Worm (Caenorhabditis elegans) whole organism, L1 larva: ENCODE measurements around the gene nspb-5.
A peak's percentile ranks its signal among the peaks of the same experiment; 100 is the strongest.

Experiments used
- C04F5.9 ChIP-seq: sonication (generic microtip); optimal IDR thresholded peaks from 2 replicates; lab custom pipeline; 2016; ENCODE audit warnings: missing genetic modification characterization, missing compliant biosample characterization
- Y116A8C.19 ChIP-seq: sonication (generic microtip); optimal IDR thresholded peaks from 2 replicates; lab custom pipeline; 2016; ENCODE audit warnings: missing compliant biosample characterization, missing genetic modification characterization, borderline replicate concordance
- aha-1 ChIP-seq: fragments of 150-350 bp; optimal IDR thresholded peaks from 2 replicates; lab custom pipeline; 2014; ENCODE audit warnings: missing biosample characterization, missing genetic modification characterization
- blmp-1 ChIP-seq: fragments of 150-350 bp; optimal IDR thresholded peaks from 2 replicates; lab custom pipeline; 2014; ENCODE audit warnings: missing biosample characterization, missing genetic modification characterization
- ceh-82 ChIP-seq, 3 experiments: fragments of 150-350 bp in 1 of 3; sonication (generic microtip) in 2 of 3; optimal IDR thresholded peaks; 2 replicates each; lab custom pipeline; 2014 to 2017; ENCODE audit warnings: missing biosample characterization in 3 of 3, missing genetic modification characterization in 3 of 3
- dpl-1 ChIP-seq, 3 experiments: fragments of 150-350 bp in 2 of 3; sonication (generic microtip) in 1 of 3; optimal IDR thresholded peaks; 2 replicates each; lab custom pipeline; 2014 to 2017; ENCODE audit warnings: missing biosample characterization in 3 of 3, missing genetic modification characterization in 3 of 3, missing genetic modification reagents in 3 of 3
- efl-1 ChIP-seq, 4 experiments: fragments of 150-350 bp; optimal IDR thresholded peaks in 3 of 4; peaks in 1 of 4; 1 replicate in 1 of 4; 2 replicates in 3 of 4; lab custom pipeline; 2014; ENCODE audit warnings: missing biosample characterization in 2 of 4, missing genetic modification characterization in 2 of 4, missing genetic modification reagents in 2 of 4
- elt-2 ChIP-seq: sonication (generic microtip); optimal IDR thresholded peaks from 2 replicates; lab custom pipeline; 2016; ENCODE audit warnings: missing genetic modification characterization, mild to moderate bottlenecking, inconsistent platforms, missing compliant biosample characterization, missing genetic modification reagents
- elt-3 ChIP-seq, 6 experiments: fragments of 150-350 bp in 1 of 6; sonication (generic microtip); optimal IDR thresholded peaks; 2 replicates each; lab custom pipeline; 2017 to 2018; ENCODE audit warnings: missing biosample characterization in 6 of 6, missing genetic modification characterization in 6 of 6, inconsistent platforms in 1 of 6
- ets-5 ChIP-seq: fragments of 200-800 bp; sonication (Bioruptor generic); IDR thresholded peaks from 2 replicates; pipeline ENCODE4 v1.3.6; 2022; ENCODE audit warnings: missing genetic modification characterization, missing compliant biosample characterization
- fkh-10 ChIP-seq: sonication (generic microtip); optimal IDR thresholded peaks from 2 replicates; lab custom pipeline; 2017; ENCODE audit warnings: missing biosample characterization, missing genetic modification reagents, missing genetic modification characterization
- fkh-8 ChIP-seq: sonication (generic microtip); optimal IDR thresholded peaks from 2 replicates; lab custom pipeline; 2016; ENCODE audit warnings: mild to moderate bottlenecking, missing genetic modification characterization, missing compliant biosample characterization
- hlh-4 ChIP-seq: sonication (generic microtip); optimal IDR thresholded peaks from 2 replicates; lab custom pipeline; 2016; ENCODE audit warnings: mild to moderate bottlenecking, missing genetic modification characterization, missing compliant biosample characterization
- irx-1 ChIP-seq: sonication (generic microtip); optimal IDR thresholded peaks from 2 replicates; lab custom pipeline; 2016; ENCODE audit warnings: missing genetic modification characterization, missing compliant biosample characterization
- isw-1 ChIP-seq: fragments of 200-800 bp; sonication (Bioruptor generic); IDR thresholded peaks from 2 replicates; pipeline ENCODE4 v1.3.6; 2022; ENCODE audit warnings: missing genetic modification characterization, missing compliant biosample characterization
- lin-14 ChIP-seq: fragments of 200-800 bp; sonication (Bioruptor generic); optimal IDR thresholded peaks from 2 replicates; lab custom pipeline; 2018; ENCODE audit warnings: mild to moderate bottlenecking, missing genetic modification characterization, moderate library complexity, missing compliant biosample characterization
- lin-15B ChIP-seq: fragments of 150-350 bp; sonication (generic microtip); optimal IDR thresholded peaks from 3 replicates; lab custom pipeline; 2014; ENCODE audit warnings: missing biosample characterization, missing genetic modification characterization
- lin-35 ChIP-seq, 2 experiments: fragments of 150-350 bp; optimal IDR thresholded peaks; 2 replicates each; lab custom pipeline; 2014; ENCODE audit warnings: missing biosample characterization in 2 of 2, missing genetic modification characterization in 2 of 2, missing genetic modification reagents in 2 of 2
- lir-3 ChIP-seq: sonication (generic microtip); optimal IDR thresholded peaks from 2 replicates; lab custom pipeline; 2016; ENCODE audit warnings: mild to moderate bottlenecking, missing genetic modification characterization, moderate library complexity, missing compliant biosample characterization; ENCODE audit not compliant: poor library complexity
- lsy-2 ChIP-seq, 2 experiments: fragments of 150-350 bp; optimal IDR thresholded peaks; 2 replicates each; lab custom pipeline; 2014; ENCODE audit warnings: missing biosample characterization in 2 of 2, missing genetic modification characterization in 2 of 2
- mdl-1 ChIP-seq, 2 experiments: fragments of 150-350 bp; optimal IDR thresholded peaks; 2 replicates each; lab custom pipeline; 2014 to 2017; ENCODE audit warnings: missing biosample characterization in 2 of 2, missing genetic modification characterization in 2 of 2, inconsistent platforms in 1 of 2
- mep-1 ChIP-seq: fragments of 150-350 bp; optimal IDR thresholded peaks from 2 replicates; lab custom pipeline; 2014; ENCODE audit warnings: missing biosample characterization, missing genetic modification characterization
- nhr-11 ChIP-seq: fragments of 150-350 bp; optimal IDR thresholded peaks from 2 replicates; lab custom pipeline; 2014; ENCODE audit warnings: missing biosample characterization, missing genetic modification characterization
- nhr-20 ChIP-seq: sonication (generic microtip); optimal IDR thresholded peaks from 2 replicates; lab custom pipeline; 2016; ENCODE audit warnings: mild to moderate bottlenecking, missing genetic modification characterization, missing compliant biosample characterization
- nhr-237 ChIP-seq: fragments of 150-350 bp; optimal IDR thresholded peaks from 2 replicates; lab custom pipeline; 2014; ENCODE audit warnings: missing biosample characterization, missing genetic modification characterization
- nhr-28 ChIP-seq: fragments of 150-350 bp; optimal IDR thresholded peaks from 2 replicates; lab custom pipeline; 2014; ENCODE audit warnings: missing biosample characterization, missing genetic modification characterization
- nhr-47 ChIP-seq: sonication (generic microtip); optimal IDR thresholded peaks from 2 replicates; lab custom pipeline; 2016; ENCODE audit warnings: mild to moderate bottlenecking, missing genetic modification characterization, moderate library complexity, missing compliant biosample characterization
- nhr-71 ChIP-seq: sonication (generic microtip); optimal IDR thresholded peaks from 2 replicates; lab custom pipeline; 2016; ENCODE audit warnings: mild to moderate bottlenecking, missing genetic modification characterization, moderate library complexity, missing compliant biosample characterization
- nhr-85 ChIP-seq: sonication (generic microtip); peaks from one replicate; lab custom pipeline; 2016; ENCODE audit warnings: missing genetic modification characterization, inconsistent platforms, missing compliant biosample characterization
- nhr-90 ChIP-seq: sonication (generic microtip); optimal IDR thresholded peaks from 2 replicates; lab custom pipeline; 2016; ENCODE audit warnings: mild to moderate bottlenecking, missing genetic modification characterization, missing compliant biosample characterization; ENCODE audit not compliant: poor library complexity
- pax-3 ChIP-seq: fragments of 200-800 bp; sonication (Bioruptor generic); optimal IDR thresholded peaks from 2 replicates; lab custom pipeline; 2018; ENCODE audit warnings: mild to moderate bottlenecking, missing genetic modification characterization, moderate library complexity, missing compliant biosample characterization
- pqm-1 ChIP-seq: sonication (generic microtip); optimal IDR thresholded peaks from 3 replicates; lab custom pipeline; 2017; ENCODE audit warnings: missing biosample characterization, missing genetic modification characterization
- rnt-1 ChIP-seq: sonication (generic microtip); optimal IDR thresholded peaks from 2 replicates; lab custom pipeline; 2016; ENCODE audit warnings: mild to moderate bottlenecking, missing genetic modification characterization, moderate library complexity, missing compliant biosample characterization
- snu-23 ChIP-seq: sonication (generic microtip); optimal IDR thresholded peaks from 2 replicates; lab custom pipeline; 2016; ENCODE audit warnings: missing genetic modification characterization, missing compliant biosample characterization
- sox-4 ChIP-seq: sonication (generic microtip); optimal IDR thresholded peaks from 2 replicates; lab custom pipeline; 2016; ENCODE audit warnings: missing genetic modification characterization, missing compliant biosample characterization
- sup-37 ChIP-seq: fragments of 200-800 bp; sonication (Bioruptor generic); optimal IDR thresholded peaks from 2 replicates; lab custom pipeline; 2018; ENCODE audit warnings: mild to moderate bottlenecking, missing genetic modification characterization, missing compliant biosample characterization
- swsn-7 ChIP-seq: sonication (generic microtip); optimal IDR thresholded peaks from 2 replicates; lab custom pipeline; 2016; ENCODE audit warnings: missing genetic modification characterization, missing compliant biosample characterization
- unc-130 ChIP-seq: fragments of 150-350 bp; optimal IDR thresholded peaks from 2 replicates; lab custom pipeline; 2017; ENCODE audit warnings: missing biosample characterization, missing genetic modification characterization, inconsistent platforms
- unc-30 ChIP-seq: sonication (generic microtip); optimal IDR thresholded peaks from 2 replicates; lab custom pipeline; 2017; ENCODE audit warnings: missing biosample characterization, missing genetic modification characterization
- unc-62 ChIP-seq: fragments of 150-350 bp; optimal IDR thresholded peaks from 2 replicates; lab custom pipeline; 2014; ENCODE audit warnings: missing biosample characterization, missing genetic modification reagents, missing genetic modification characterization
- zip-4 ChIP-seq: fragments of 200-800 bp; sonication (Bioruptor generic); optimal IDR thresholded peaks from 2 replicates; lab custom pipeline; 2018; ENCODE audit warnings: mild to moderate bottlenecking, missing genetic modification characterization, moderate library complexity, missing compliant biosample characterization

nspb-5 gene

ce11 chrIV:6554865-6555264 is 44.0 kb upstream of the nspb-5 start (continued):
- TF ChIP-seq elt-3 (tag; optimal IDR thresholded peaks at IDR 0.05; lab: Kevin White, UChicago) (peak in 5 of 6 experiments; percentile 54 to 94 (median 92)), nhr-11 (tag; lab: Kevin White, UChicago) (no peak)

ce11 chrIV:6555388-6556330 is 43.2 kb upstream of the nspb-5 start, which contains the start of gene paqr-1:
paqr-1 (minus strand) TSS chrIV:6555438.
- TF ChIP-seq lin-35 (GFP tag; optimal IDR thresholded peaks at IDR 0.05; lab: Kevin White, UChicago) (peak; percentile 66 to 81), lsy-2 (tag; optimal IDR thresholded peaks at IDR 0.05; lab: Kevin White, UChicago) (peak; percentile 34 to 43), dpl-1 (GFP tag; optimal IDR thresholded peaks at IDR 0.05; lab: Kevin White, UChicago) (peak; percentile 55 to 86 (median 71)), swsn-7 (tag; lab: Kevin White, UChicago) (peak; percentile 2), isw-1 (GFP tag; lab: Robert Waterston, UW) (peak; percentile 27; the same call in 1 of the 2 replicates), nhr-71 (tag; lab: Kevin White, UChicago) (peak; percentile 72), fkh-10 (GFP tag; lab: Kevin White, UChicago) (no peak), ceh-82 (tag; optimal IDR thresholded peaks at IDR 0.05; lab: Kevin White, UChicago) (peak in 1 of 3 experiments; percentile 39), unc-62 (GFP tag; lab: Kevin White, UChicago) (no peak), unc-130 (tag; lab: Kevin White, UChicago) (peak; percentile 22), blmp-1 (tag; lab: Kevin White, UChicago) (peak; percentile 40), zip-4 (peak; percentile 63), ets-5 (GFP tag; lab: Robert Waterston, UW) (no peak), sox-4 (tag; lab: Kevin White, UChicago) (no peak), snu-23 (GFP tag; lab: Kevin White, UChicago) (peak; percentile 51), unc-30 (tag; lab: Kevin White, UChicago) (no peak), nhr-90 (tag; lab: Kevin White, UChicago) (peak; percentile 50), fkh-8 (tag; lab: Kevin White, UChicago) (peak; percentile 60), elt-2 (tag; lab: Kevin White, UChicago) (peak; percentile 50), irx-1 (peak; percentile 19), aha-1 (tag; lab: Kevin White, UChicago) (no peak), Y116A8C.19 (no peak), pax-3 (tag; lab: Kevin White, UChicago) (no peak), pqm-1 (tag; lab: Kevin White, UChicago) (no peak), rnt-1 (tag; lab: Kevin White, UChicago) (peak; percentile 40), lir-3 (tag; lab: Kevin White, UChicago) (peak; percentile 42), hlh-4 (no peak), efl-1 (optimal IDR thresholded peaks at IDR 0.05; lab: Kevin White, UChicago) (peak; percentile 80 to 85), efl-1 (GFP tag; optimal IDR thresholded peaks at IDR 0.05 in 1 of 2; lab: Kevin White, UChicago) (peak; percentile 81 to 94), lin-14 (GFP tag; lab: Kevin White, UChicago) (peak; percentile 47), nhr-237 (tag; lab: Kevin White, UChicago) (no peak), nhr-85 (tag; lab: Kevin White, UChicago) (peak; percentile 87), mdl-1 (tag; optimal IDR thresholded peaks at IDR 0.05; lab: Kevin White, UChicago) (peak in 1 of 2 experiments; percentile 74), nhr-28 (no peak), lin-15B (tag; lab: Kevin White, UChicago) (peak; percentile 27), nhr-47 (tag; lab: Kevin White, UChicago) (peak; percentile 50), sup-37 (peak; percentile 18), mep-1 (tag; lab: Kevin White, UChicago) (peak; percentile 42), nhr-20 (peak; percentile 76), elt-3 (tag; optimal IDR thresholded peaks at IDR 0.05; lab: Kevin White, UChicago) (peak in 1 of 6 experiments; percentile 28), nhr-11 (tag; lab: Kevin White, UChicago) (no peak), C04F5.9 (tag; lab: Kevin White, UChicago) (no peak)
